Fruit fly (Drosophila melanogaster): Measurements from ENCODE around the gene Larp4B.
A peak's percentile ranks its signal among the peaks of the same experiment; 100 is the strongest.

The Larp4B gene

DNA sequence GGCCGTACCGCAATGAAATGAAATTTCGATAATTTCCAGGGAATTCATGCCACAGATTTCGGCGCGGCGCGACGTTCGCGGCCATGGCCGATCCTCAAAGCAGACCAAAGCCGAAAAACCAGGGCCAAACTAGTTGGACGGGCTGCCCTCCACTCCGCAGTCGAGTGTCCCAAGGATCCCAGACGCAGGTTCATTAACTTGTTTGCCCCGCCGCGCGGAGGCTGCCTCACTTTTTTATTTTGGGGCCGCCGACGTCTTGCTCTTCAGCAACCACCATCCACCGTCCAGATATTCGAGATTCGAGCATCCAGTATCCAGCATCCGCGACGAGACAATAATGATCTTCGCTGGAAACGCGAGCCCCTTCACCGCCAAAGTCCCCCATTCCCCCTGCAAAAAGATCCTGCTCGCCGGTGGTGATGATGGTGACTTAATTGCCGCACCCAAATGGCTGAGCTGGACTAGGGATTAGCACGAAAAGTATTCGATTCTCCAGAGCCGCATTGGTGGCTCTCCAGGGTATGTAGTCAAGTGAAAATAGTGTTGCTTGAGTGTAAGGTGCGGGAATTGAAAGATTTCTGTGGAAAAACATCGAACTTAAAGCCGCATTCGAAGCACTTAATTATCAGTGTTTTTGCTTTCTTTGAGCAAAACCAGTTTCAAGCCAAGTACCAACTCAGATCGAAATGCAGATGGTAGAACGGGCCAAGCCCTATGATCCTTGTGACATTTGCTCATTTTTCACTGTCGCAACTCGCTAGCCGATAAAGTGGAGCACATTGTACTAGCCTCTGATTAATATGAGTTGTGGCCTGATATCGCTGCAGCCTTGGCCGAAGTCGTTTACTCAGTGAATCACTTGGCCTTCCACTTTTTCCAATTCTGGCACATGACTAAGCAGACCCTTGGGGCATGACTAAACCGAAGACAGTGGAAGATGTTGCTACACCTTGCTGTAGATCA lies 17.8 kb downstream of the Larp4B start:
- TF ChIP-seq CrebA (GFP tag; optimal IDR thresholded peaks at IDR 0.05; ENCODE audit: borderline replicate concordance) = peak; percentile 44
- TF ChIP-seq Sp1 (GFP tag; optimal IDR thresholded peaks at IDR 0.05) = peak; percentile 12
- no peak for TF ChIP-seq Hr83 (GFP tag; optimal IDR thresholded peaks at IDR 0.05; ENCODE audit: poor library complexity, severe bottlenecking)
- no peak for TF ChIP-seq Vsx2 (GFP tag; optimal IDR thresholded peaks at IDR 0.05; ENCODE audit: partially characterized antibody)
- no peak for TF ChIP-seq rgr (GFP tag; optimal IDR thresholded peaks at IDR 0.05)
- peak in 1 of 2 experiments; percentile 52 for TF ChIP-seq dl (GFP tag; optimal IDR thresholded peaks at IDR 0.05; ENCODE audit: insufficient read depth in 1 of 2, partially characterized antibody in 2 of 2)
- TF ChIP-seq br (GFP tag; optimal IDR thresholded peaks at IDR 0.05) = peak; percentile 22
- peak; percentile 55 for TF ChIP-seq psq (GFP tag; optimal IDR thresholded peaks at IDR 0.05)
- TF ChIP-seq jim (GFP tag; optimal IDR thresholded peaks at IDR 0.05) = peak; percentile 68
- peak; percentile 8 for TF ChIP-seq Jra (GFP tag; optimal IDR thresholded peaks at IDR 0.05)
- TF ChIP-seq fru (GFP tag; optimal IDR thresholded peaks at IDR 0.05) = peak; percentile 65
- peak; percentile 76 for TF ChIP-seq Dif (GFP tag; optimal IDR thresholded peaks at IDR 0.05; ENCODE audit: partially characterized antibody)

DNA sequence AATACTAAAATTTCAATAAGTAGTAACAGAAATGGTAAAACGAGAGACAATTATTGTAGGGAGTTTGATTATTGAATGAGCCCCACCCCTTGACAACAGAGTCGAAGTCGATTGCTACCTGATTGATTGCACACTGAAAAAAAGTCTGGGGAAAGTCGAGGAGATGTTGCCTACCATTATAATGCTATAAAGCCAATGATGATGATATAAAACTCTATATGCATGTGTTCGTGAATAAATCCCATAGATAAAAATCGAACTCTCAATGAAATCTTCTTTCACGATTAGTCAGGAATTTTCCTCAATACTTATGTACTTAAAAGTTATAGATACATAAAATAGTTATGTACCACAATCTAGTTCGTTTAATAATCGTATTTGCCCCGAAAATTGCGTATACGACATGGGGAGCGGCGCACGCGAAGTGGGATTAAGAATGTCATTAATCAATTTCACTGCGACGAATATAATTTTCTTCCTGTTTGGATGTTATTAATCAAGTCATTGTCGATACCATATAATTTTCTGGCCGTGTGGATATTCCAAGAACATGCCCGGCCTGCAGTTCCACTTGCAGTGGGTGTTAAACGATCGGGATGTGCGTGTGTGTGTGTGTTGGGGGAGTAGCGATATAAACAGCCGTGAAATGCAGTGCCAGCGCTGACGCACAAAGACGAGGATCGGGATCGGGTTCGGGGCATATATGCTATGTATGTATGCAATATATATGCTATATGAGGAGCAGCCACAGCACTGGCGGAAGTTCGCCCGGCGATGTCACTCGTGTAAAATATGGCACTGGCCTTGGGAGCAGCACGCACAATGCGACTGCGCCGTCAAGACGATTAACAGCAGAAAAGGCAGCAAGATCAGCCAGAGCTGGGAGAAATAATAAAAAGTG lies 19.9 kb downstream of the Larp4B start, which contains the start of gene CG12078:
TSS of gene CG12078 (minus strand) at position 51 of the 901 bp plus-strand sequence.
- TF ChIP-seq foxo (GFP tag; optimal IDR thresholded peaks at IDR 0.05) (peak in 1 of 2 experiments; percentile 25), tai (GFP tag; optimal IDR thresholded peaks at IDR 0.05) (peak; percentile 9), CG9705 (GFP tag; optimal IDR thresholded peaks at IDR 0.05) (no peak), usp (GFP tag; optimal IDR thresholded peaks at IDR 0.05) (no peak), Hr83 (GFP tag; optimal IDR thresholded peaks at IDR 0.05; ENCODE audit: poor library complexity, severe bottlenecking) (peak; percentile 21), fru (GFP tag; optimal IDR thresholded peaks at IDR 0.05) (peak; percentile 2)

DNA sequence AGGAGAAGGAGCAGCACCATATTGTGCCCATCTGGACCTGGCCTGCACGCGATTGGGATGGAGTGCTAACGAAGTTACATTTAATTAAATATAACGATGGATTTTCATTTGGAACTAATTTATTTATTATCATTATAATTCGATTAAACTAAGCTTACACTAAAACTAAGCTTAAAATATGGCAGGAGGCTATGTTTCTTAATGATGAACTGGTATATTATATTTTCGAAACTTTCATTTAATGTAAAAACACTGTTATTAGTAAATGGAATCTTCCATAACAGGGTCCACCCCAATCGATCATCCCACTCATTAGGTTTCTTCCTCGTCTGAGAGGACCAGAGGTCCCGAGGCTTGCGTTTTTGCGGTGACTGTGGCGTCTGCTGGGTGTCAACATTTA lies 20.6 kb downstream of the Larp4B start:
- TF ChIP-seq Mio (GFP tag; optimal IDR thresholded peaks at IDR 0.05) (no peak), GATAd (GFP tag; optimal IDR thresholded peaks at IDR 0.05) (no peak), Hr83 (GFP tag; optimal IDR thresholded peaks at IDR 0.05; ENCODE audit: poor library complexity, severe bottlenecking) (no peak), fru (GFP tag; optimal IDR thresholded peaks at IDR 0.05) (peak; percentile 88), CrebA (GFP tag; optimal IDR thresholded peaks at IDR 0.05; ENCODE audit: borderline replicate concordance) (peak; percentile 78), sage (GFP tag; optimal IDR thresholded peaks at IDR 0.05) (peak; percentile 43), HLH106 (tag; optimal IDR thresholded peaks at IDR 0.05) (peak; percentile 83), Hnf4 (GFP tag; optimal IDR thresholded peaks at IDR 0.05) (peak; percentile 61), OdsH (GFP tag; optimal IDR thresholded peaks at IDR 0.05) (peak; percentile 86), tai (GFP tag; optimal IDR thresholded peaks at IDR 0.05) (peak; percentile 52), jim (GFP tag; optimal IDR thresholded peaks at IDR 0.05) (no peak), dsf (GFP tag; optimal IDR thresholded peaks at IDR 0.05; ENCODE audit: borderline replicate concordance) (no peak), h (GFP tag; optimal IDR thresholded peaks at IDR 0.05) (peak; percentile 71), dmrt93B (GFP tag; optimal IDR thresholded peaks at IDR 0.05) (peak; percentile 42), CG9705 (GFP tag; optimal IDR thresholded peaks at IDR 0.05) (peak; percentile 46), Rel (GFP tag; optimal IDR thresholded peaks at IDR 0.05) (peak; percentile 25), Rel (tag; optimal IDR thresholded peaks at IDR 0.05) (peak; percentile 17), ey (GFP tag; optimal IDR thresholded peaks at IDR 0.05) (peak; percentile 73), sv (GFP tag; optimal IDR thresholded peaks at IDR 0.05) (no peak), Vsx2 (GFP tag; optimal IDR thresholded peaks at IDR 0.05; ENCODE audit: partially characterized antibody) (no peak), rgr (GFP tag; optimal IDR thresholded peaks at IDR 0.05) (peak; percentile 70), Hr78 (GFP tag; optimal IDR thresholded peaks at IDR 0.05) (no peak), Myc (optimal IDR thresholded peaks at IDR 0.05) (no peak), Dfd (GFP tag; optimal IDR thresholded peaks at IDR 0.05) (no peak), CG32264 (GFP tag; optimal IDR thresholded peaks at IDR 0.05) (peak; percentile 28), psq (GFP tag; optimal IDR thresholded peaks at IDR 0.05) (peak; percentile 67), pan (optimal IDR thresholded peaks at IDR 0.05) (no peak), foxo (GFP tag; optimal IDR thresholded peaks at IDR 0.05) (peak in 1 of 2 experiments; percentile 73), woc (GFP tag; optimal IDR thresholded peaks at IDR 0.05) (peak; percentile 38), br (GFP tag; optimal IDR thresholded peaks at IDR 0.05) (peak; percentile 86), brk (GFP tag; optimal IDR thresholded peaks at IDR 0.05) (peak; percentile 72), lola (GFP tag; optimal IDR thresholded peaks at IDR 0.05) (no peak), Sp1 (GFP tag; optimal IDR thresholded peaks at IDR 0.05) (peak; percentile 91)
